Worm (Caenorhabditis elegans): ENCODE results near the gene C06A12.3.

ce11 chrIV:17471870-17472459 lies 44.4 kb downstream of the C06A12.3 start, which contains the start of gene epic-1:
- no peak for TF ChIP-seq nhr-28 (tag; optimal IDR thresholded peaks at IDR 0.05)
- TF ChIP-seq hlh-1 (tag; optimal IDR thresholded peaks at IDR 0.05) = no peak
- no peak for TF ChIP-seq cnd-1 (tag; optimal IDR thresholded peaks at IDR 0.05)
- TF ChIP-seq nhr-237 (tag; optimal IDR thresholded peaks at IDR 0.05) = no peak
- TF ChIP-seq lsy-2 (tag; optimal IDR thresholded peaks at IDR 0.05) = no peak
- peak; percentile 12 for TF ChIP-seq zip-8 (tag; optimal IDR thresholded peaks at IDR 0.05)
- no peak for TF ChIP-seq mep-1 (tag; optimal IDR thresholded peaks at IDR 0.05)
- no peak for TF ChIP-seq unc-39 (tag; optimal IDR thresholded peaks at IDR 0.05)
- no peak for TF ChIP-seq mls-2 (tag; optimal IDR thresholded peaks at IDR 0.05)
- TF ChIP-seq snpc-4 (tag; optimal IDR thresholded peaks at IDR 0.05) = no peak
- no peak for TF ChIP-seq lin-13 (tag; optimal IDR thresholded peaks at IDR 0.05)
- TF ChIP-seq ces-1 (GFP tag; optimal IDR thresholded peaks at IDR 0.05) = no peak
